Fruit fly (Drosophila melanogaster) Kc167 (cell line): Measurements from ENCODE around the gene Rnb.

Experiments used
- Sin3A ChIP-seq: fragments of >200 bp; optimal IDR thresholded peaks from 2 replicates; lab custom pipeline; 2018; ENCODE audit warnings: missing external identifiers
- h ChIP-seq: fragments of >200 bp; optimal IDR thresholded peaks from 3 replicates; lab custom pipeline; 2018; ENCODE audit warnings: missing external identifiers
- psq ChIP-seq: fragments of >200 bp; optimal IDR thresholded peaks from 2 replicates; lab custom pipeline; 2017; ENCODE audit warnings: missing external identifiers

DNA sequence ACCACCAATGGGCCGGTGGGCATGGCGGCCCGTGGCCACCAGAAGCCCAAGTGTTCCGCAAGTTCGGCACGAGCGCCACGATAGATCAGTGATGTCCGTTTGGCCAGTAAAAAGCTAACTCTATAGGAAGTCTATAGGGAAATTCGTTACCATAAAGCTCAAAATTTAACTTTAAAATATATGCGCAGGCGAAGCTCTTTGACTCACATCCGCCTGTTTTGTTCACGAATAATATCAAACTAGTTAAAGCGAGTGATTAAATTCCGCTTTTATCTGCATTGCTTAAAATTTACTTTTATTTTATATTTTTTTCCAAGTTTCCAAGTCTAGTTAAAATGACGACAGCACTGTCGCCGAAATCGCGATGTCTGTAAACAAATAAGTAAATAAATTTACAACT lies 41.5 kb downstream of the Rnb start:
- TF ChIP-seq psq (lab: Kevin White, UChicago) = no peak
- TF ChIP-seq h (lab: Kevin White, UChicago) = no peak
- TF ChIP-seq Sin3A (lab: Kevin White, UChicago) = no peak
